Worm (Caenorhabditis elegans): ENCODE measurements around the gene nlg-1.

nlg-1 gene

DNA sequence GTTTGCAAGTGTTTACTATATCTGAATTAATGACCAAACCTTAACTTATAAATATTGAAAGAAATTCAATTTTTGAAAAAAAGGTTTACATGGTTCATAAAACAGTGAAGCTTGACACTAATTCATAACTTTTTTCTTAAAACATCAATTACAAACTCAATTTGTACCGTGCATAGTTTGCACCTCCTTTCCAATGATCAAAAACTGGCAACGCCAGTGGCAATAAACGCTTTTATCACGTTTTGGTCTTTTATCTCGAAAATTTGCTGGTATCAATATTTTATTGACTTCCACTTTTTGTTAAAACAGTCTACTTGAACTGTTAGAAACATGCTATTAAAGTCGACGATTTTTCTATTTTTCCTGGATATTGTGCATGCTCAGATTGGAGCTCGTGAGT, 52.5 kb downstream of the nlg-1 start, which contains the start of gene F54B11.11:
TSS of gene F54B11.11 (plus strand) at position 301 of the 400 bp plus-strand sequence.
- TF ChIP-seq mls-2 (tag; optimal IDR thresholded peaks at IDR 0.05) (no peak), flh-1 (GFP tag; optimal IDR thresholded peaks at IDR 0.05) (no peak), ceh-43 (GFP tag; optimal IDR thresholded peaks at IDR 0.05) (no peak), unc-120 (tag; optimal IDR thresholded peaks at IDR 0.05; ENCODE audit: poor library complexity, severe bottlenecking) (no peak), pha-4 (tag; optimal IDR thresholded peaks at IDR 0.05) (no peak), elt-1 (tag; optimal IDR thresholded peaks at IDR 0.05; ENCODE audit: borderline replicate concordance, insufficient read depth) (no peak), lin-13 (tag; optimal IDR thresholded peaks at IDR 0.05) (no peak), mep-1 (tag; optimal IDR thresholded peaks at IDR 0.05) (no peak), snpc-4 (tag; optimal IDR thresholded peaks at IDR 0.05) (no peak), M03D4.4 (tag; optimal IDR thresholded peaks at IDR 0.05) (no peak), zip-8 (tag; optimal IDR thresholded peaks at IDR 0.05) (no peak), cnd-1 (tag; optimal IDR thresholded peaks at IDR 0.05) (no peak), lin-32 (GFP tag; optimal IDR thresholded peaks at IDR 0.05) (no peak), ceh-39 (tag; optimal IDR thresholded peaks at IDR 0.05) (no peak), sem-2 (GFP tag; optimal IDR thresholded peaks at IDR 0.05) (no peak), tbx-8 (GFP tag; optimal IDR thresholded peaks at IDR 0.05) (no peak)
